Worm (Caenorhabditis elegans) whole organism, mixed stage, embryonic: ENCODE data around the gene T23B12.6.

Source experiments
- M03D4.4 ChIP-seq: sonication (generic microtip); optimal IDR thresholded peaks from 2 replicates; lab custom pipeline; 2017; ENCODE audit warnings: mild to moderate bottlenecking, missing genetic modification characterization, missing compliant biosample characterization
- bed-3 ChIP-seq: fragments of 200-800 bp; sonication (Bioruptor generic); optimal IDR thresholded peaks from 3 replicates; lab custom pipeline; 2018; ENCODE audit warnings: mild to moderate bottlenecking, missing genetic modification characterization, moderate library complexity, missing compliant biosample characterization
- blmp-1 ChIP-seq: fragments of 150-350 bp; optimal IDR thresholded peaks from 2 replicates; lab custom pipeline; 2014; ENCODE audit warnings: missing biosample characterization, missing genetic modification characterization
- ceh-39 ChIP-seq: fragments of 150-350 bp; optimal IDR thresholded peaks from 2 replicates; lab custom pipeline; 2014; ENCODE audit warnings: missing biosample characterization, missing genetic modification characterization
- ceh-83 ChIP-seq: fragments of 200-800 bp; sonication (Bioruptor generic); optimal IDR thresholded peaks from 2 replicates; lab custom pipeline; 2018; ENCODE audit warnings: mild to moderate bottlenecking, missing genetic modification characterization, missing compliant biosample characterization
- ces-1 ChIP-seq: fragments of 150-350 bp; optimal IDR thresholded peaks from 2 replicates; lab custom pipeline; 2014; ENCODE audit warnings: missing biosample characterization, missing genetic modification reagents, missing genetic modification characterization
- cnd-1 ChIP-seq: fragments of 200-800 bp; sonication (Bioruptor generic); optimal IDR thresholded peaks from 2 replicates; lab custom pipeline; 2018; ENCODE audit warnings: mild to moderate bottlenecking, missing genetic modification characterization, missing compliant biosample characterization
- drap-1 ChIP-seq: fragments of 200-800 bp; sonication (Bioruptor generic); optimal IDR thresholded peaks from 3 replicates; lab custom pipeline; 2018; ENCODE audit warnings: mild to moderate bottlenecking, missing genetic modification characterization, missing compliant biosample characterization
- elt-1 ChIP-seq: sonication (generic microtip); optimal IDR thresholded peaks from 2 replicates; lab custom pipeline; 2017; ENCODE audit warnings: missing genetic modification characterization, mild to moderate bottlenecking, missing compliant biosample characterization, antibody characterized with exemption, moderate library complexity, borderline replicate concordance; ENCODE audit not compliant: insufficient read depth
- elt-3 ChIP-seq: fragments of 150-350 bp; optimal IDR thresholded peaks from 2 replicates; lab custom pipeline; 2014; ENCODE audit warnings: missing biosample characterization, missing genetic modification characterization
- flh-1 ChIP-seq: fragments of 200-800 bp; sonication (Bioruptor generic); optimal IDR thresholded peaks from 2 replicates; lab custom pipeline; 2018; ENCODE audit warnings: mild to moderate bottlenecking, missing genetic modification characterization, moderate library complexity, missing compliant biosample characterization
- ham-2 ChIP-seq: fragments of 200-800 bp; sonication (Bioruptor generic); optimal IDR thresholded peaks from 2 replicates; lab custom pipeline; 2018; ENCODE audit warnings: mild to moderate bottlenecking, missing genetic modification characterization, missing compliant biosample characterization
- hlh-1 ChIP-seq: fragments of 150-350 bp; optimal IDR thresholded peaks from 2 replicates; lab custom pipeline; 2014; ENCODE audit warnings: missing biosample characterization, missing genetic modification reagents, missing genetic modification characterization
- lin-13 ChIP-seq: fragments of 150-350 bp; optimal IDR thresholded peaks from 2 replicates; lab custom pipeline; 2014; ENCODE audit warnings: missing biosample characterization, missing genetic modification characterization
- lin-32 ChIP-seq: fragments of 200-800 bp; sonication (Bioruptor generic); optimal IDR thresholded peaks from 2 replicates; lab custom pipeline; 2018; ENCODE audit warnings: mild to moderate bottlenecking, missing genetic modification characterization, missing compliant biosample characterization
- lsy-2 ChIP-seq: fragments of 150-350 bp; optimal IDR thresholded peaks from 2 replicates; lab custom pipeline; 2014; ENCODE audit warnings: missing biosample characterization, missing genetic modification characterization
- mab-5 ChIP-seq: fragments of 150-350 bp; optimal IDR thresholded peaks from 2 replicates; lab custom pipeline; 2014; ENCODE audit warnings: missing biosample characterization, missing genetic modification characterization
- mep-1 ChIP-seq: fragments of 150-350 bp; optimal IDR thresholded peaks from 2 replicates; lab custom pipeline; 2017; ENCODE audit warnings: missing biosample characterization, missing genetic modification reagents, missing genetic modification characterization, inconsistent platforms
- mls-2 ChIP-seq: sonication (generic microtip); optimal IDR thresholded peaks from 2 replicates; lab custom pipeline; 2016; ENCODE audit warnings: mild to moderate bottlenecking, missing genetic modification characterization, moderate library complexity, missing compliant biosample characterization
- nhr-12 ChIP-seq: fragments of 150-350 bp; optimal IDR thresholded peaks from 2 replicates; lab custom pipeline; 2014; ENCODE audit warnings: missing biosample characterization, missing genetic modification characterization
- nhr-2 ChIP-seq: fragments of 150-350 bp; optimal IDR thresholded peaks from 2 replicates; lab custom pipeline; 2014; ENCODE audit warnings: missing biosample characterization, missing genetic modification characterization
- nhr-237 ChIP-seq: fragments of 150-350 bp; optimal IDR thresholded peaks from 2 replicates; lab custom pipeline; 2014; ENCODE audit warnings: missing biosample characterization, missing genetic modification characterization
- nhr-28 ChIP-seq: fragments of 150-350 bp; optimal IDR thresholded peaks from 2 replicates; lab custom pipeline; 2014; ENCODE audit warnings: missing biosample characterization, missing genetic modification characterization
- nhr-76 ChIP-seq: sonication (generic microtip); optimal IDR thresholded peaks from 2 replicates; lab custom pipeline; 2017; ENCODE audit warnings: missing biosample characterization, missing genetic modification characterization
- pha-4 ChIP-seq: fragments of 150-350 bp; optimal IDR thresholded peaks from 2 replicates; lab custom pipeline; 2018; ENCODE audit warnings: missing biosample characterization, missing genetic modification reagents, missing genetic modification characterization
- sem-2 ChIP-seq: fragments of 200-800 bp; sonication (Bioruptor generic); optimal IDR thresholded peaks from 2 replicates; lab custom pipeline; 2018; ENCODE audit warnings: mild to moderate bottlenecking, missing genetic modification characterization, missing compliant biosample characterization
- snpc-4 ChIP-seq: fragments of 150-350 bp; optimal IDR thresholded peaks from 2 replicates; lab custom pipeline; 2014; ENCODE audit warnings: missing biosample characterization, missing genetic modification characterization
- unc-39 ChIP-seq: fragments of 150-350 bp; optimal IDR thresholded peaks from 2 replicates; lab custom pipeline; 2014; ENCODE audit warnings: missing biosample characterization, missing genetic modification characterization
- unc-62 ChIP-seq: fragments of 150-350 bp; optimal IDR thresholded peaks from 2 replicates; lab custom pipeline; 2014; ENCODE audit warnings: missing biosample characterization, missing genetic modification reagents, missing genetic modification characterization
- ztf-11 ChIP-seq: fragments of 150-350 bp; optimal IDR thresholded peaks from 2 replicates; lab custom pipeline; 2014; ENCODE audit warnings: missing biosample characterization, missing genetic modification characterization

The T23B12.6 gene

ce11 chrV:8465386-8465785, 5.2 kb upstream of the T23B12.6 start, which contains the start of gene mrps-2:
mrps-2 (plus strand) TSS chrV:8465686.
- TF ChIP-seq nhr-28: no peak
- TF ChIP-seq nhr-76 (tag; lab: Kevin White, UChicago): no peak
- no peak for TF ChIP-seq unc-62
- no peak for TF ChIP-seq cnd-1 (tag; lab: Kevin White, UChicago)
- no peak for TF ChIP-seq lsy-2
- no peak for TF ChIP-seq nhr-2 (tag; lab: Kevin White, UChicago)
- no peak for TF ChIP-seq bed-3
- no peak for TF ChIP-seq ceh-83 (GFP tag; lab: Kevin White, UChicago)
- TF ChIP-seq pha-4 (tag; lab: Kevin White, UChicago): no peak
- no peak for TF ChIP-seq mls-2 (tag; lab: Kevin White, UChicago)
- no peak for TF ChIP-seq ceh-39 (tag; lab: Kevin White, UChicago)

- TF ChIP-seq nhr-28: no peak
- TF ChIP-seq ceh-39 (tag; lab: Kevin White, UChicago): peak; percentile 24
- TF ChIP-seq lsy-2: peak; percentile 56
- TF ChIP-seq pha-4 (tag; lab: Kevin White, UChicago): peak; percentile 91
- TF ChIP-seq ces-1 (GFP tag; lab: Kevin White, UChicago): peak; percentile 96
- no peak for TF ChIP-seq lin-32 (GFP tag; lab: Kevin White, UChicago)
- peak; percentile 67 for TF ChIP-seq nhr-237 (tag; lab: Kevin White, UChicago)
- peak; percentile 24 for TF ChIP-seq mab-5
- TF ChIP-seq cnd-1 (tag; lab: Kevin White, UChicago): no peak
- TF ChIP-seq lin-13 (tag; lab: Kevin White, UChicago): peak; percentile 19
- TF ChIP-seq elt-3 (tag; lab: Kevin White, UChicago): no peak
- TF ChIP-seq, all 35 proteins: peak for 7
These were observed 1.9 kb upstream of the T23B12.6 start, which contains the start of the genes dnj-22 and natc-1 for ce11 chrV:8462074-8462473. dnj-22 (minus strand) TSS chrV:8462120. natc-1 (plus strand) TSS chrV:8462359.

ce11 chrV:8460800-8461199, 581 bp upstream of the T23B12.6 start:
- TF ChIP-seq elt-1 (tag; lab: Kevin White, UChicago): no peak
- TF ChIP-seq nhr-12 (tag; lab: Kevin White, UChicago): no peak
- peak; percentile 52 for TF ChIP-seq ces-1 (GFP tag; lab: Kevin White, UChicago)
- no peak for TF ChIP-seq elt-3 (tag; lab: Kevin White, UChicago)

- no peak for TF ChIP-seq blmp-1
- TF ChIP-seq snpc-4 (tag; lab: Kevin White, UChicago): no peak
- TF ChIP-seq mep-1 (tag; lab: Kevin White, UChicago): no peak
- no peak for TF ChIP-seq sem-2 (GFP tag; lab: Kevin White, UChicago)
- no peak for TF ChIP-seq drap-1 (GFP tag; lab: Kevin White, UChicago)
- no peak for TF ChIP-seq cnd-1 (tag; lab: Kevin White, UChicago)
- no peak for TF ChIP-seq lin-13 (tag; lab: Kevin White, UChicago)
- TF ChIP-seq unc-39 (tag; lab: Kevin White, UChicago): no peak
- TF ChIP-seq ceh-83 (GFP tag; lab: Kevin White, UChicago): no peak
- no peak for TF ChIP-seq elt-3 (tag; lab: Kevin White, UChicago)
- no peak for TF ChIP-seq nhr-28
- TF ChIP-seq ztf-11 (tag; lab: Kevin White, UChicago): no peak
- TF ChIP-seq ham-2 (GFP tag; lab: Kevin White, UChicago): no peak
- no peak for TF ChIP-seq M03D4.4 (tag; lab: Kevin White, UChicago)
- no peak for TF ChIP-seq lin-32 (GFP tag; lab: Kevin White, UChicago)
- no peak for TF ChIP-seq bed-3
- TF ChIP-seq ceh-39 (tag; lab: Kevin White, UChicago): no peak
- TF ChIP-seq, all 35 proteins: peak for 0
These were observed 5.2 kb downstream of the T23B12.6 start, which contains the start of gene T23B12.11 for ce11 chrV:8454995-8455446. T23B12.11 (plus strand) TSS chrV:8455396.

- no peak for TF ChIP-seq blmp-1
These were observed 9.5 kb downstream of the T23B12.6 start for ce11 chrV:8450690-8451089.

ce11 chrV:8449241-8449640, 11.0 kb downstream of the T23B12.6 start:
- TF ChIP-seq unc-62: no peak
- TF ChIP-seq lsy-2: no peak
- TF ChIP-seq flh-1 (GFP tag; lab: Kevin White, UChicago): no peak
- no peak for TF ChIP-seq pha-4 (tag; lab: Kevin White, UChicago)
- TF ChIP-seq M03D4.4 (tag; lab: Kevin White, UChicago): no peak
- TF ChIP-seq hlh-1: no peak
- TF ChIP-seq nhr-28: no peak
- no peak for TF ChIP-seq nhr-237 (tag; lab: Kevin White, UChicago)
- no peak for TF ChIP-seq sem-2 (GFP tag; lab: Kevin White, UChicago)
